Fruit fly (Drosophila melanogaster): ENCODE results near the gene crq.

- TF ChIP-seq Myc (optimal IDR thresholded peaks at IDR 0.05), result no peak
- no peak for TF ChIP-seq dsf (GFP tag; optimal IDR thresholded peaks at IDR 0.05; ENCODE audit: borderline replicate concordance)
- no peak for TF ChIP-seq N (GFP tag; optimal IDR thresholded peaks at IDR 0.05)
Observed at dm6 chr2L:496436-496835, 43.6 kb upstream of the crq start.

Data from whole organism, wandering third instar larva.